Fruit fly (Drosophila melanogaster): Measurements from ENCODE around the gene MED15.
A peak's percentile ranks its signal among the peaks of the same experiment; 100 is the strongest.

DNA sequence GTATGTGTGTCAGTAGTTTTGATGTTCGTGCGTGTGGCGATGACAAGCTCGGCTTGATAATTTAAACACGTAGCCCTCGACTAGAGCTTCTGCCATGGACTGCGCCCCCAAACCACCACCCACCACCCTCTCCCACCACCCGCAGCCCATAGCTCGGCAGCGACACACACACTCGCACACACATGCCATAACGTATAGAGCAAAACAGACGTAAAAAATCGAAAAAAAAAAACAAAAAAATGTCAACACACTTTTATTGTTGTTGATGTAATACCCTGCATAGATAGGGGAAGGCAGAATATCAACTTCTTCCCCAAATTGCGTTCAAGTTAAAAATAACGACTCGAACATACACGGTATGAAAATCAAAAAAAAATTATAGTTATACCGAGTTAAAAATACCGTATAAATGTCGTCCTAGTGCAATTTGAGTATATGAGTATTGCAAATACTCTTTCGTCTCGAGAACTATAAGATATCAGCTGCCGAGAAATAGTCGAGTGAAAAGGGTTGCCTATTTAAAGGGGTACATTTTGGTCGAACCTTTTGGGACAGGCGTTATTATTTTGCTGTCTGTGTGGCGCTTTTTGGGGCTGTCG is 2.4 kb upstream of the MED15 start:
- TF ChIP-seq pan (optimal IDR thresholded peaks at IDR 0.05) = no peak
- TF ChIP-seq psq (GFP tag; optimal IDR thresholded peaks at IDR 0.05) = peak; percentile 55
- TF ChIP-seq Abd-B (GFP tag; optimal IDR thresholded peaks at IDR 0.05) = no peak
- TF ChIP-seq lola (GFP tag; optimal IDR thresholded peaks at IDR 0.05) = no peak
- TF ChIP-seq tai (GFP tag; optimal IDR thresholded peaks at IDR 0.05) = peak; percentile 45
- TF ChIP-seq jim (GFP tag; optimal IDR thresholded peaks at IDR 0.05) = no peak
- TF ChIP-seq Vsx2 (GFP tag; optimal IDR thresholded peaks at IDR 0.05; ENCODE audit: partially characterized antibody) = no peak
